Worm (Caenorhabditis elegans) whole organism, L4 larva: Measurements from ENCODE around the gene R13A1.1.
A peak's percentile ranks its signal among the peaks of the same experiment; 100 is the strongest.

Experiments
- F10B5.3 ChIP-seq: sonication (generic microtip); optimal IDR thresholded peaks from 2 replicates; lab custom pipeline; 2016; ENCODE audit warnings: mild to moderate bottlenecking, missing genetic modification characterization, missing compliant biosample characterization
- F44E2.7 ChIP-seq: fragments of 200-800 bp; sonication (Bioruptor generic); IDR thresholded peaks from 2 replicates; pipeline ENCODE4 v2.1.2; 2022; ENCODE audit warnings: missing genetic modification characterization, missing compliant biosample characterization
- T20F7.1 ChIP-seq: fragments of 200-800 bp; sonication (Bioruptor generic); optimal IDR thresholded peaks from 2 replicates; lab custom pipeline; 2018; ENCODE audit warnings: mild to moderate bottlenecking, missing genetic modification characterization, missing compliant biosample characterization
- Y5F2A.4 ChIP-seq: fragments of 200-800 bp; sonication (Bioruptor generic); optimal IDR thresholded peaks from 2 replicates; lab custom pipeline; 2018; ENCODE audit warnings: mild to moderate bottlenecking, missing genetic modification characterization, missing compliant biosample characterization
- Y75B8A.6 ChIP-seq: fragments of 200-800 bp; sonication (Bioruptor generic); IDR thresholded peaks from 2 replicates; pipeline ENCODE4 v1.3.6; 2022; ENCODE audit warnings: missing genetic modification reagents, missing genetic modification characterization, missing compliant biosample characterization
- attf-4 ChIP-seq: sonication (generic microtip); optimal IDR thresholded peaks from 3 replicates; lab custom pipeline; 2017; ENCODE audit warnings: missing biosample characterization, missing genetic modification characterization
- ceh-20 ChIP-seq: fragments of 200-800 bp; sonication (Bioruptor generic); IDR thresholded peaks from 2 replicates; pipeline ENCODE4 v1.3.6; 2022; ENCODE audit warnings: missing genetic modification reagents, missing genetic modification characterization, missing compliant biosample characterization
- cey-2 ChIP-seq: sonication (generic microtip); optimal IDR thresholded peaks from 3 replicates; lab custom pipeline; 2017; ENCODE audit warnings: missing genetic modification characterization, mild to moderate bottlenecking, missing compliant biosample characterization, antibody characterized with exemption, borderline replicate concordance; ENCODE audit not compliant: insufficient read depth
- daf-8 ChIP-seq: fragments of 200-800 bp; sonication (Bioruptor generic); IDR thresholded peaks from 2 replicates; pipeline ENCODE4 v1.3.6; 2022; ENCODE audit warnings: missing genetic modification characterization, missing compliant biosample characterization
- dmd-6 ChIP-seq: fragments of 200-800 bp; sonication (Bioruptor generic); IDR thresholded peaks from 2 replicates; pipeline ENCODE4 v1.3.6; 2022; ENCODE audit warnings: missing genetic modification reagents, missing genetic modification characterization, missing compliant biosample characterization
- dmd-8 ChIP-seq: fragments of 200-800 bp; sonication (Bioruptor generic); IDR thresholded peaks from 2 replicates; pipeline ENCODE4 v1.3.6; 2022; ENCODE audit warnings: missing genetic modification characterization, missing compliant biosample characterization
- dmd-9 ChIP-seq: fragments of 200-800 bp; sonication (Bioruptor generic); IDR thresholded peaks from 2 replicates; pipeline ENCODE4 v1.3.6; 2022; ENCODE audit warnings: missing genetic modification reagents, missing genetic modification characterization, missing compliant biosample characterization
- duxl-1 ChIP-seq: sonication (generic microtip); optimal IDR thresholded peaks from 2 replicates; lab custom pipeline; 2016; ENCODE audit warnings: mild to moderate bottlenecking, missing genetic modification characterization, moderate library complexity, missing compliant biosample characterization; ENCODE audit not compliant: poor library complexity
- egl-43 ChIP-seq: fragments of 200-800 bp; sonication (Bioruptor generic); IDR thresholded peaks from 2 replicates; pipeline ENCODE4 v1.3.6; 2022; ENCODE audit warnings: missing genetic modification reagents, missing genetic modification characterization, missing compliant biosample characterization
- fos-1 ChIP-seq: fragments of 150-350 bp; optimal IDR thresholded peaks from 2 replicates; lab custom pipeline; 2014; ENCODE audit warnings: missing biosample characterization, missing genetic modification characterization
- gei-8 ChIP-seq: fragments of 200-800 bp; sonication (Bioruptor generic); optimal IDR thresholded peaks from 2 replicates; lab custom pipeline; 2018; ENCODE audit warnings: mild to moderate bottlenecking, missing genetic modification characterization, missing compliant biosample characterization
- hif-1 ChIP-seq, 2 experiments: sonication (generic microtip); optimal IDR thresholded peaks; 2 replicates each; lab custom pipeline; 2016 to 2017; ENCODE audit warnings: missing compliant biosample characterization in 2 of 2, missing genetic modification characterization in 2 of 2, missing genetic modification reagents in 2 of 2, missing genotype in 2 of 2, mild to moderate bottlenecking in 1 of 2
- hlh-30 ChIP-seq: sonication (generic microtip); optimal IDR thresholded peaks from 2 replicates; lab custom pipeline; 2017; ENCODE audit warnings: antibody characterized with exemption, mild to moderate bottlenecking, missing genetic modification characterization, missing compliant biosample characterization; ENCODE audit not compliant: insufficient read depth
- lin-13 ChIP-seq: fragments of 150-350 bp; optimal IDR thresholded peaks from 2 replicates; lab custom pipeline; 2014; ENCODE audit warnings: missing biosample characterization, missing genetic modification reagents, missing genetic modification characterization
- lsy-2 ChIP-seq, 2 experiments: fragments of 150-350 bp in 1 of 2; sonication (generic microtip) in 1 of 2; optimal IDR thresholded peaks; 2 replicates each; lab custom pipeline; 2014 to 2017; ENCODE audit warnings: missing biosample characterization in 2 of 2, missing genetic modification characterization in 2 of 2
- madf-5 ChIP-seq, 2 experiments: fragments of 200-800 bp; sonication (Bioruptor generic); IDR thresholded peaks; 2 replicates each; pipeline ENCODE4 v1.3.6; 2022; ENCODE audit warnings: missing compliant biosample characterization in 2 of 2, missing genetic modification characterization in 2 of 2
- mep-1 ChIP-seq: fragments of 150-350 bp; sonication (generic microtip); optimal IDR thresholded peaks from 3 replicates; lab custom pipeline; 2014; ENCODE audit warnings: missing biosample characterization, missing genetic modification characterization
- nhr-102 ChIP-seq: sonication (generic microtip); optimal IDR thresholded peaks from 2 replicates; lab custom pipeline; 2016; ENCODE audit warnings: mild to moderate bottlenecking, missing genetic modification characterization, moderate library complexity, missing compliant biosample characterization
- nhr-11 ChIP-seq: fragments of 150-350 bp; optimal IDR thresholded peaks from 2 replicates; lab custom pipeline; 2014; ENCODE audit warnings: missing biosample characterization, missing genetic modification characterization
- nhr-237 ChIP-seq: sonication (generic microtip); optimal IDR thresholded peaks from 2 replicates; lab custom pipeline; 2017; ENCODE audit warnings: missing biosample characterization, missing genetic modification characterization
- nhr-28 ChIP-seq: fragments of 150-350 bp; optimal IDR thresholded peaks from 2 replicates; lab custom pipeline; 2014; ENCODE audit warnings: missing biosample characterization, missing genetic modification characterization
- nhr-6 ChIP-seq: fragments of 150-350 bp; optimal IDR thresholded peaks from 2 replicates; lab custom pipeline; 2014; ENCODE audit warnings: missing biosample characterization, missing genetic modification characterization
- nhr-76 ChIP-seq: fragments of 150-350 bp; optimal IDR thresholded peaks from 2 replicates; lab custom pipeline; 2014; ENCODE audit warnings: missing biosample characterization, missing genetic modification characterization
- nhr-77 ChIP-seq: fragments of 150-350 bp; optimal IDR thresholded peaks from 2 replicates; lab custom pipeline; 2014; ENCODE audit warnings: missing biosample characterization, missing genetic modification characterization
- pha-4 ChIP-seq, 2 experiments: fragments of 150-350 bp in 1 of 2; fragments of 200-800 bp in 1 of 2; sonication (Bioruptor generic) in 1 of 2; IDR thresholded peaks in 1 of 2; optimal IDR thresholded peaks in 1 of 2; 2 replicates each; pipeline versions ENCODE4 v1.3.6 to Lab custom; 2014 to 2022; ENCODE audit warnings: missing genetic modification characterization in 2 of 2, missing genetic modification reagents in 2 of 2, missing biosample characterization in 1 of 2, missing compliant biosample characterization in 1 of 2
- pqm-1 ChIP-seq: sonication (generic microtip); optimal IDR thresholded peaks from 2 replicates; lab custom pipeline; 2017; ENCODE audit warnings: missing biosample characterization, missing genetic modification characterization
- skn-1 ChIP-seq: fragments of 150-350 bp; optimal IDR thresholded peaks from 2 replicates; lab custom pipeline; 2014; ENCODE audit warnings: missing biosample characterization, missing genetic modification characterization
- snpc-4 ChIP-seq: fragments of 150-350 bp; optimal IDR thresholded peaks from 2 replicates; lab custom pipeline; 2014; ENCODE audit warnings: missing biosample characterization, missing genetic modification characterization
- spr-3 ChIP-seq: fragments of 200-800 bp; sonication (Bioruptor generic); optimal IDR thresholded peaks from 2 replicates; lab custom pipeline; 2018; ENCODE audit warnings: mild to moderate bottlenecking, missing genetic modification characterization, missing compliant biosample characterization
- unc-39 ChIP-seq: sonication (generic microtip); optimal IDR thresholded peaks from 2 replicates; lab custom pipeline; 2017; ENCODE audit warnings: missing biosample characterization, missing genetic modification characterization
- zag-1 ChIP-seq: fragments of 150-350 bp; optimal IDR thresholded peaks from 2 replicates; lab custom pipeline; 2014; ENCODE audit warnings: missing biosample characterization, missing genetic modification characterization
- zip-11 ChIP-seq: fragments of 200-800 bp; sonication (Bioruptor generic); IDR thresholded peaks from 2 replicates; pipeline ENCODE4 v1.3.6; 2022; ENCODE audit warnings: missing genetic modification characterization, missing compliant biosample characterization

The R13A1.1 gene

DNA sequence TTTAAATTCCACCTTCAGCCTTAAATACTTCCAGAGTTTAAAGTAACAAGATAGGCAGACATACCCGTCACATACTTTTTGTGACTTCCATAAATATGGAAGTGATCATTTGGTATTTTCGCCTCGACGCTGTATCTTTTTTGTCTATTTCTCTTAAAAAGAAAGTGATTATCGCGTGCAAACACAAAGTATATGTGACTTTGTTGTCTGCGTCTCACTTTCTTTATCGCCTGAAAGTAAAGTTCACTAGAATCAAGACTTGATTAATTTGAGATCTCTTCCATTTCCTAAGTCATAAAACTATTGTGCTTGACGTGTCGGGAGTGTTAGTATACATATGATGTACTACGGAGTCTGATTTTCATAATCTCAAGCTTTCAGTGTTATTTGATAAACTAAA lies 38.4 kb downstream of the R13A1.1 start, which contains the start of gene C06E4.6 (continued):
- TF ChIP-seq nhr-76 (tag; lab: Kevin White, UChicago) = no peak
- no peak for TF ChIP-seq zip-11 (GFP tag; lab: Robert Waterston, UW)
- no peak for TF ChIP-seq spr-3
- TF ChIP-seq nhr-11 (tag; lab: Kevin White, UChicago) = no peak
- no peak for TF ChIP-seq egl-43
- no peak for TF ChIP-seq unc-39 (tag; lab: Kevin White, UChicago)
- TF ChIP-seq pqm-1 (tag; lab: Kevin White, UChicago) = peak; percentile 43
- no peak for TF ChIP-seq lsy-2 (tag; optimal IDR thresholded peaks at IDR 0.05; lab: Kevin White, UChicago)
- no peak for TF ChIP-seq madf-5 (GFP tag; IDR thresholded peaks at IDR 0.05; lab: Robert Waterston, UW)
- TF ChIP-seq hlh-30 = peak; percentile 62
- TF ChIP-seq gei-8 (GFP tag; lab: Kevin White, UChicago) = no peak
- TF ChIP-seq ceh-20 (GFP tag; lab: Robert Waterston, UW) = no peak
- TF ChIP-seq snpc-4 (tag; lab: Kevin White, UChicago) = no peak
- no peak for TF ChIP-seq mep-1 (tag; lab: Kevin White, UChicago)
- TF ChIP-seq zag-1 (tag; lab: Kevin White, UChicago) = no peak
- no peak for TF ChIP-seq dmd-9 (GFP tag; lab: Robert Waterston, UW)
- no peak for TF ChIP-seq attf-4
- no peak for TF ChIP-seq Y75B8A.6 (GFP tag; lab: Robert Waterston, UW)
- TF ChIP-seq pha-4 (GFP tag; IDR thresholded peaks at IDR 0.05; lab: Robert Waterston, UW) = no peak
- TF ChIP-seq pha-4 (tag; optimal IDR thresholded peaks at IDR 0.05; lab: Kevin White, UChicago) = no peak
- no peak for TF ChIP-seq F44E2.7 (GFP tag; lab: Robert Waterston, UW)
- no peak for TF ChIP-seq dmd-8 (GFP tag; lab: Robert Waterston, UW)
- no peak for TF ChIP-seq T20F7.1 (GFP tag; lab: Kevin White, UChicago)
- TF ChIP-seq daf-8 (GFP tag; lab: Robert Waterston, UW) = no peak
- no peak for TF ChIP-seq cey-2
- TF ChIP-seq F10B5.3 (tag; lab: Kevin White, UChicago) = no peak
- no peak for TF ChIP-seq duxl-1 (tag; lab: Kevin White, UChicago)
- peak; percentile 96 for TF ChIP-seq nhr-28 (tag; lab: Kevin White, UChicago)
- TF ChIP-seq hif-1 (tag; optimal IDR thresholded peaks at IDR 0.05; lab: Kevin White, UChicago) = no peak
- TF ChIP-seq nhr-6 = no peak

ce11 chrIV:7260587-7260986 lies 40.8 kb downstream of the R13A1.1 start, which contains the start of gene C06E4.3:
C06E4.3 (plus strand) TSS chrIV:7260875.
- TF ChIP-seq Y75B8A.6 (GFP tag; lab: Robert Waterston, UW) (no peak), Y5F2A.4 (no peak), hlh-30 (peak; percentile 5), nhr-102 (peak; percentile 71), nhr-237 (tag; lab: Kevin White, UChicago) (no peak), nhr-28 (tag; lab: Kevin White, UChicago) (peak; percentile 97), nhr-77 (peak; percentile 25), dmd-6 (GFP tag; lab: Robert Waterston, UW) (peak; percentile 81)

DNA sequence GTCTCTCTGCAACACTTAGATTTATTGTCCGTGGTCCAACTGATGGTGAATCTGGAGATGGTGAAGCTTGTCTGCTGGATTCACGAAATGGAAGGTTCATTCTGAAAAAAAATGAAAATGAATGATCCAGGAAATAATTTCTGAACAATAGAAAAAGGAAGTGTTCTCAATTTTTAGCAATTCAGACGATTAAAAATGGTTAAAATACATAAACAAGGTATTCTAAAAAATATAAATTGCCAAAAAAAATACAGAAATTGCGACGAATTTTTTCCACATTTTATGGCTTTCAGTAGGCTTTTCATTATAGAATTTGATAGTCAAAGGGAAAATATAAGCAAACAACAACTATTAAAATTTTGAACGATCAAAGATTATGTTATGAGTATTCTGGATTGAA lies 43.3 kb downstream of the R13A1.1 start, which contains the start of gene glb-2:
Gene glb-2 (minus strand): TSS at position 101 of the 400 bp plus-strand sequence.
- TF ChIP-seq egl-43 = no peak
- no peak for TF ChIP-seq fos-1
- TF ChIP-seq nhr-102 = no peak
- TF ChIP-seq lin-13 (GFP tag; lab: Kevin White, UChicago) = no peak
- TF ChIP-seq skn-1 (tag; lab: Kevin White, UChicago) = no peak
- TF ChIP-seq daf-8 (GFP tag; lab: Robert Waterston, UW) = no peak
